Fruit fly (Drosophila melanogaster): ENCODE data around the gene RpS14b.

Gene RpS14b

DNA sequence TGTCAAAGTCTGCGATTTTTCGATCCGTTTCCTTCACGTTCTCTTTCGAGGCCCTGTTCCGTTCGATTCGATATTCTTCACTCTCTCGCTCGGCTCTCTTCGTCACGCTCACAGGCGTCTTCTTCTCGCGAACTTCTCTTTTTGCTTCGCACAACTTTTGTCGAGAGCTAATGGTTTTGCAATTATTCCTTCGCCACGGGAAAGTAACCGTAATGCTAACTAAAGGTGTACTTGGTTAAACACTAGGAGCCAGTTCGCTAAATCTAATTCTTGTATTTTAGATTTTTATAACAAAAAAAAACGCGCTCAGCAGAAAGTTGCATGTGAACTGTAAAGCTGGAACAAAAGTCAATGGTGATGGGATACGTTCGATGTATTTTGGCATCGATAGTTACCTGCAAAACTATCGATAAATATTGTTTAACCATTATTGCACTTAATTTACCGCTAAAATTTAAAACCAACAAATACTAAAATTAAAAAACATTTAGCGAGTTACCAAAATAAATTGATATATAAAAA is 3.6 kb upstream of the RpS14b start, which contains the start of gene mahe (continued):
- peak; percentile 88; the same call in 2 of the 3 replicates for TF ChIP-seq Opbp (GFP tag; IDR thresholded peaks at IDR 0.05; ENCODE audit: partially characterized antibody)
- TF ChIP-seq hkb (optimal IDR thresholded peaks at IDR 0.05), result no peak
- no peak for TF ChIP-seq hkb (GFP tag; IDR thresholded peaks at IDR 0.05)
- no peak for TF ChIP-seq CG12942 (GFP tag; optimal IDR thresholded peaks at IDR 0.05)
- no peak for TF ChIP-seq H15 (GFP tag; IDR thresholded peaks at IDR 0.05)
- no peak for TF ChIP-seq CG1792 (GFP tag; optimal IDR thresholded peaks at IDR 0.05)
- no peak for TF ChIP-seq chif (GFP tag; optimal IDR thresholded peaks at IDR 0.05)
- TF ChIP-seq bowl (GFP tag; IDR thresholded peaks at IDR 0.05), result no peak
- TF ChIP-seq CG17612 (GFP tag; IDR thresholded peaks at IDR 0.05), result no peak
- peak; percentile 43 for TF ChIP-seq yki (optimal IDR thresholded peaks at IDR 0.05)
- TF ChIP-seq mld (GFP tag; IDR thresholded peaks at IDR 0.05; ENCODE audit: partially characterized antibody), result peak; percentile 18; the same call in 1 of the 3 replicates
- TF ChIP-seq HLH54F (GFP tag; optimal IDR thresholded peaks at IDR 0.05), result no peak
- no peak for TF ChIP-seq Stat92E (GFP tag; optimal IDR thresholded peaks at IDR 0.05)
- no peak for TF ChIP-seq CG4282 (GFP tag; optimal IDR thresholded peaks at IDR 0.05)
- no peak for TF ChIP-seq Lpt (GFP tag; optimal IDR thresholded peaks at IDR 0.05)
- TF ChIP-seq CG31224 (GFP tag; IDR thresholded peaks at IDR 0.05), result no peak
- no peak for TF ChIP-seq peb (GFP tag; IDR thresholded peaks at IDR 0.05)
- no peak for TF ChIP-seq CG13424 (tag; optimal IDR thresholded peaks at IDR 0.05)
- no peak for TF ChIP-seq HmgZ (tag; optimal IDR thresholded peaks at IDR 0.05)
- TF ChIP-seq unc-4 (GFP tag; IDR thresholded peaks at IDR 0.05; ENCODE audit: partially characterized antibody), result peak; percentile 85
- TF ChIP-seq Atf-2 (GFP tag; optimal IDR thresholded peaks at IDR 0.05), result no peak
- no peak for TF ChIP-seq pum (GFP tag; optimal IDR thresholded peaks at IDR 0.05)
- TF ChIP-seq odd (GFP tag; optimal IDR thresholded peaks at IDR 0.05), result no peak
- TF ChIP-seq CG15696 (tag; optimal IDR thresholded peaks at IDR 0.05), result no peak
- TF ChIP-seq CG7372 (GFP tag; IDR thresholded peaks at IDR 0.05), result no peak
- TF ChIP-seq MBD-R2 (GFP tag; IDR thresholded peaks at IDR 0.05), result no peak
- TF ChIP-seq D19A (tag; optimal IDR thresholded peaks at IDR 0.05), result no peak
- no peak for TF ChIP-seq CG8089 (GFP tag; optimal IDR thresholded peaks at IDR 0.05)
- 0 out of 2 replicates have a peak, but pooled peaks have one; percentile 7 for TF ChIP-seq HLH3B (GFP tag; IDR thresholded peaks at IDR 0.05)
- TF ChIP-seq Xbp1 (GFP tag; optimal IDR thresholded peaks at IDR 0.05), result no peak
- no peak for TF ChIP-seq Sry-β (GFP tag; optimal IDR thresholded peaks at IDR 0.05)
- TF ChIP-seq Hey (tag; optimal IDR thresholded peaks at IDR 0.05), result no peak
- peak; percentile 94 for TF ChIP-seq bbx (GFP tag; IDR thresholded peaks at IDR 0.05; ENCODE audit: partially characterized antibody)
- no peak for TF ChIP-seq Dbx (GFP tag; IDR thresholded peaks at IDR 0.05)
- TF ChIP-seq E2f1 (GFP tag; IDR thresholded peaks at IDR 0.05), result no peak
- no peak for TF ChIP-seq Sox102F (GFP tag; optimal IDR thresholded peaks at IDR 0.05)
- TF ChIP-seq danr (GFP tag; IDR thresholded peaks at IDR 0.05), result no peak
- no peak for TF ChIP-seq ci (GFP tag; IDR thresholded peaks at IDR 0.05)
- peak; percentile 44 for TF ChIP-seq lbe (GFP tag; optimal IDR thresholded peaks at IDR 0.05)
- TF ChIP-seq lmd (GFP tag; IDR thresholded peaks at IDR 0.05), result no peak
- TF ChIP-seq NC2α (GFP tag; optimal IDR thresholded peaks at IDR 0.05), result no peak
- no peak for TF ChIP-seq Sox100B (GFP tag; optimal IDR thresholded peaks at IDR 0.05)
- TF ChIP-seq emc (GFP tag; optimal IDR thresholded peaks at IDR 0.05), result no peak
- no peak for TF ChIP-seq ERR (GFP tag; optimal IDR thresholded peaks at IDR 0.05)
- peak; percentile 75 for TF ChIP-seq hbn (GFP tag; IDR thresholded peaks at IDR 0.05; ENCODE audit: partially characterized antibody)
- TF ChIP-seq Atf3 (GFP tag; optimal IDR thresholded peaks at IDR 0.05), result no peak
- TF ChIP-seq CG5245 (GFP tag; optimal IDR thresholded peaks at IDR 0.05), result no peak
- TF ChIP-seq otp (GFP tag; IDR thresholded peaks at IDR 0.05), result no peak
- TF ChIP-seq cato (GFP tag; optimal IDR thresholded peaks at IDR 0.05; ENCODE audit: borderline replicate concordance), result no peak
- TF ChIP-seq pfk (GFP tag; optimal IDR thresholded peaks at IDR 0.05), result peak; percentile 13
- peak; percentile 18 for TF ChIP-seq gsb-n (tag; optimal IDR thresholded peaks at IDR 0.05)
- TF ChIP-seq usp (GFP tag; optimal IDR thresholded peaks at IDR 0.05), result no peak
